Worm (Caenorhabditis elegans): ENCODE measurements around the gene Y57G11C.38.

DNA sequence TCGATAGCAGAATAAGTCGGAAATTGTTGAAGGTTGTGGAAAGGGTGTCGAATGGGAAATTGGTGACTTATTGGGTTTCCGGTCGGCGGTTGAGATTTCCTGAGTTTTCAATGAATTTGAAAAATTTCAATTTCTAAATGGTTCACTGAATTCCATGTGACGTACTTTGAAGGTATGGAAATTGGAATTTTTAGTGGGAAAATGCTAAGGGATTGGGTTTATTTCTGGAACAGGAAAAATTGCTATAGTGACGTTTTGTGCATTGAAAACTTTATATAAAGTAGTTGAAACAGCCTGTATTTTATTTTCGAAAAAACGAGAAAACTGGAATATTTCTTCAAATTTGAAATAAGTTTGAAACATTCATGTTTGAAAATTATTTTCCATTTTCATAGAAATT is 47.3 kb downstream of the Y57G11C.38 start, which contains the start of gene pnc-2:
- TF ChIP-seq unc-130 (GFP tag; optimal IDR thresholded peaks at IDR 0.05) = no peak
- TF ChIP-seq egl-27 (tag; optimal IDR thresholded peaks at IDR 0.05) = no peak
- TF ChIP-seq pqm-1 (tag; optimal IDR thresholded peaks at IDR 0.05) = no peak
- TF ChIP-seq lin-13 (GFP tag; optimal IDR thresholded peaks at IDR 0.05) = no peak
- TF ChIP-seq ama-1 (optimal IDR thresholded peaks at IDR 0.05) = no peak
- TF ChIP-seq spr-1 (tag; optimal IDR thresholded peaks at IDR 0.05) = no peak
- no peak for TF ChIP-seq dmd-6 (GFP tag; IDR thresholded peaks at IDR 0.05)
- no peak for TF ChIP-seq R02D3.7 (tag; optimal IDR thresholded peaks at IDR 0.05)
